Fruit fly (Drosophila melanogaster): ENCODE data around the gene GABA-B-R1.

dm6 chr2L:14972836-14973235, 43.3 kb upstream of the GABA-B-R1 start:
- TF ChIP-seq fkh (GFP tag; optimal IDR thresholded peaks at IDR 0.05) (no peak), Sox15 (GFP tag; optimal IDR thresholded peaks at IDR 0.05) (no peak), CG11294 (GFP tag; IDR thresholded peaks at IDR 0.05) (no peak), acj6 (GFP tag; optimal IDR thresholded peaks at IDR 0.05) (no peak), Gug (GFP tag; IDR thresholded peaks at IDR 0.05) (no peak), Sox102F (GFP tag; optimal IDR thresholded peaks at IDR 0.05) (no peak), CG10631 (GFP tag; optimal IDR thresholded peaks at IDR 0.05) (no peak)

Measured in whole organism, prepupa.